Fruit fly (Drosophila melanogaster) whole organism, embryonic: ENCODE results near the gene CG45544.

Source experiments
- Bdp1 ChIP-seq: fragments of 200-800 bp; sonication (Bioruptor generic); optimal IDR thresholded peaks from 3 replicates; lab custom pipeline; 2016; ENCODE audit warnings: missing biosample characterization, missing genetic modification characterization
- Blimp-1 ChIP-seq: fragments of 200-800 bp; sonication (Bioruptor generic); optimal IDR thresholded peaks from 3 replicates; lab custom pipeline; 2018; ENCODE audit warnings: missing biosample characterization, missing genetic modification characterization, mild to moderate bottlenecking, moderate library complexity, missing genetic modification reagents
- CG10147 ChIP-seq: fragments of 200-800 bp; sonication (Bioruptor generic); optimal IDR thresholded peaks from 2 replicates; lab custom pipeline; 2019; ENCODE audit warnings: missing biosample characterization, mild to moderate bottlenecking, missing genetic modification characterization, moderate library complexity
- CG10979 ChIP-seq: fragments of 200-800 bp; sonication (Bioruptor generic); optimal IDR thresholded peaks from 2 replicates; lab custom pipeline; 2018; ENCODE audit warnings: missing biosample characterization, mild to moderate bottlenecking, missing genetic modification characterization, moderate library complexity
- CG11093 ChIP-seq: fragments of 200-800 bp; sonication (Bioruptor generic); IDR thresholded peaks from 3 replicates; pipeline ENCODE4 v1.3.6; 2022; ENCODE audit warnings: missing biosample characterization, missing genetic modification characterization
- CG11247 ChIP-seq: fragments of 200-800 bp; sonication (Bioruptor generic); IDR thresholded peaks from 2 replicates; pipeline ENCODE4 v1.3.6; 2022; ENCODE audit warnings: missing biosample characterization, missing genetic modification characterization
- CG11696 ChIP-seq: fragments of 200-800 bp; sonication (Bioruptor generic); IDR thresholded peaks from 2 replicates; pipeline ENCODE4 v1.3.6; 2022; ENCODE audit warnings: missing biosample characterization, missing genetic modification characterization
- CG15073 ChIP-seq: fragments of 200-800 bp; sonication (Bioruptor generic); optimal IDR thresholded peaks from 2 replicates; lab custom pipeline; 2016; ENCODE audit warnings: missing biosample characterization, missing genetic modification characterization
- CG1529 ChIP-seq: fragments of 200-800 bp; sonication (Bioruptor generic); optimal IDR thresholded peaks from 3 replicates; lab custom pipeline; 2018; ENCODE audit warnings: missing biosample characterization, missing genetic modification characterization
- CG1602 ChIP-seq: fragments of 200-800 bp; sonication (Bioruptor generic); optimal IDR thresholded peaks from 3 replicates; lab custom pipeline; 2016; ENCODE audit warnings: missing biosample characterization, missing genetic modification characterization
- CG1603 ChIP-seq: fragments of 200-800 bp; sonication (Bioruptor generic); optimal IDR thresholded peaks from 2 replicates; lab custom pipeline; 2019; ENCODE audit warnings: missing biosample characterization, mild to moderate bottlenecking, missing genetic modification characterization, moderate library complexity
- CG16779 ChIP-seq: fragments of 200-800 bp; sonication (Bioruptor generic); IDR thresholded peaks from 2 replicates; pipeline ENCODE4 v1.3.6; 2022; ENCODE audit warnings: missing biosample characterization, missing genetic modification characterization
- CG17568 ChIP-seq: fragments of 200-800 bp; sonication (Bioruptor generic); optimal IDR thresholded peaks from 2 replicates; lab custom pipeline; 2018; ENCODE audit warnings: missing biosample characterization, mild to moderate bottlenecking, missing genetic modification characterization, moderate library complexity
- CG17802 ChIP-seq: fragments of 200-800 bp; sonication (Bioruptor generic); optimal IDR thresholded peaks from 2 replicates; lab custom pipeline; 2018; ENCODE audit warnings: missing biosample characterization, mild to moderate bottlenecking, missing genetic modification characterization, moderate library complexity
- CG17829 ChIP-seq: fragments of 200-800 bp; optimal IDR thresholded peaks from 2 replicates; lab custom pipeline; 2019; ENCODE audit warnings: missing biosample characterization, mild to moderate bottlenecking, missing genetic modification characterization, moderate library complexity
- CG17912 ChIP-seq: fragments of 200-800 bp; sonication (Bioruptor generic); optimal IDR thresholded peaks from 2 replicates; lab custom pipeline; 2018; ENCODE audit warnings: missing biosample characterization, mild to moderate bottlenecking, missing genetic modification characterization
- CG18764 ChIP-seq: fragments of 200-800 bp; sonication (Bioruptor generic); optimal IDR thresholded peaks from 3 replicates; lab custom pipeline; 2016; ENCODE audit warnings: missing biosample characterization, missing genetic modification characterization
- CG2875 ChIP-seq: fragments of 200-800 bp; sonication (Bioruptor generic); optimal IDR thresholded peaks from 2 replicates; lab custom pipeline; 2017; ENCODE audit warnings: missing biosample characterization, mild to moderate bottlenecking, missing genetic modification characterization, missing genetic modification reagents
- CG3163 ChIP-seq: fragments of 200-800 bp; sonication (Bioruptor generic); optimal IDR thresholded peaks from 3 replicates; lab custom pipeline; 2016; ENCODE audit warnings: missing biosample characterization, missing genetic modification characterization
- CG32772 ChIP-seq: fragments of 200-800 bp; sonication (Bioruptor generic); IDR thresholded peaks from 2 replicates; pipeline ENCODE4 v1.3.6; 2022; ENCODE audit warnings: missing biosample characterization, missing genetic modification characterization
- CG4820 ChIP-seq: fragments of 200-800 bp; sonication (Bioruptor generic); optimal IDR thresholded peaks from 3 replicates; lab custom pipeline; 2016; ENCODE audit warnings: missing biosample characterization, missing genetic modification characterization
- CG6175 ChIP-seq: fragments of 200-800 bp; sonication (Bioruptor generic); IDR thresholded peaks from 3 replicates; pipeline ENCODE4 v1.3.6; 2022; ENCODE audit warnings: missing biosample characterization, missing genetic modification characterization
- CG6689 ChIP-seq: fragments of 200-800 bp; sonication (Bioruptor generic); IDR thresholded peaks from 2 replicates; pipeline ENCODE4 v1.3.6; 2022; ENCODE audit warnings: missing biosample characterization, missing genetic modification characterization
- Camta ChIP-seq: fragments of 200-800 bp; sonication (Bioruptor generic); optimal IDR thresholded peaks from 2 replicates; lab custom pipeline; 2016; ENCODE audit warnings: missing biosample characterization, missing genetic modification characterization
- Dek ChIP-seq: fragments of 200-800 bp; sonication (Bioruptor generic); optimal IDR thresholded peaks from 3 replicates; lab custom pipeline; 2019; ENCODE audit warnings: missing biosample characterization, mild to moderate bottlenecking, missing genetic modification characterization, moderate library complexity
- Dip2 ChIP-seq: fragments of 200-800 bp; sonication (Bioruptor generic); IDR thresholded peaks from 2 replicates; pipeline ENCODE4 v1.3.6; 2022; ENCODE audit warnings: missing biosample characterization, missing genetic modification characterization
- Drgx ChIP-seq: fragments of 200-800 bp; sonication (Bioruptor generic); IDR thresholded peaks from 2 replicates; pipeline ENCODE4 v1.3.6; 2022; ENCODE audit warnings: missing biosample characterization, missing genetic modification characterization
- Eip74EF ChIP-seq, 2 experiments: fragments of 200-800 bp in 1 of 2; fragments of >200 bp in 1 of 2; sonication (Bioruptor generic) in 1 of 2; optimal IDR thresholded peaks; 2 replicates each; lab custom pipeline; 2017 to 2019; ENCODE audit warnings: missing biosample characterization in 2 of 2, missing genetic modification characterization in 2 of 2, mild to moderate bottlenecking in 1 of 2, moderate library complexity in 1 of 2
- Hmx ChIP-seq: fragments of 200-800 bp; sonication (Bioruptor generic); optimal IDR thresholded peaks from 2 replicates; lab custom pipeline; 2016; ENCODE audit warnings: missing biosample characterization, missing genetic modification characterization
- Hr3 ChIP-seq: fragments of 200-800 bp; sonication (Bioruptor generic); optimal IDR thresholded peaks from 3 replicates; lab custom pipeline; 2016; ENCODE audit warnings: missing biosample characterization, missing genetic modification characterization
- Oli ChIP-seq: fragments of 200-800 bp; sonication (Bioruptor generic); optimal IDR thresholded peaks from 2 replicates; lab custom pipeline; 2018; ENCODE audit warnings: missing biosample characterization, mild to moderate bottlenecking, missing genetic modification characterization, moderate library complexity
- PHDP ChIP-seq: fragments of 200-800 bp; sonication (Bioruptor generic); optimal IDR thresholded peaks from 3 replicates; lab custom pipeline; 2018; ENCODE audit warnings: missing biosample characterization, mild to moderate bottlenecking, missing genetic modification characterization, moderate library complexity
- Ptx1 ChIP-seq: fragments of 200-800 bp; sonication (Bioruptor generic); IDR thresholded peaks from 2 replicates; pipeline ENCODE4 v1.3.6; 2022; ENCODE audit warnings: missing biosample characterization, missing genetic modification characterization
- Side ChIP-seq: fragments of 200-800 bp; sonication (Bioruptor generic); optimal IDR thresholded peaks from 2 replicates; lab custom pipeline; 2016; ENCODE audit warnings: missing biosample characterization, missing genetic modification characterization
- Trl ChIP-seq, 3 experiments: fragments of >200 bp in 2 of 3; fragments of 200-800 bp in 1 of 3; sonication (Bioruptor generic) in 1 of 3; optimal IDR thresholded peaks; 2 replicates in 1 of 3; 3 replicates in 2 of 3; lab custom pipeline; 2016 to 2017; ENCODE audit warnings: missing biosample characterization in 1 of 3, missing genetic modification characterization in 1 of 3
- bbx ChIP-seq: fragments of 200-800 bp; sonication (Bioruptor generic); IDR thresholded peaks from 2 replicates; pipeline ENCODE4 v1.3.6; 2022; ENCODE audit warnings: missing biosample characterization, missing genetic modification characterization; ENCODE audit not compliant: partially characterized antibody
- br ChIP-seq: fragments of >200 bp; optimal IDR thresholded peaks from 2 replicates; lab custom pipeline; 2017
- bsh ChIP-seq, 2 experiments: fragments of 200-800 bp; sonication (Bioruptor generic); optimal IDR thresholded peaks; 2 replicates each; lab custom pipeline; 2017 to 2018; ENCODE audit warnings: mild to moderate bottlenecking in 2 of 2, missing biosample characterization in 2 of 2, missing genetic modification characterization in 2 of 2, moderate library complexity in 1 of 2
- cato ChIP-seq: fragments of 200-800 bp; sonication (Bioruptor generic); optimal IDR thresholded peaks from 2 replicates; lab custom pipeline; 2016; ENCODE audit warnings: missing biosample characterization, missing genetic modification characterization, borderline replicate concordance
- chm ChIP-seq: fragments of 200-800 bp; sonication (Bioruptor generic); IDR thresholded peaks from 2 replicates; pipeline ENCODE4 v1.3.6; 2022; ENCODE audit warnings: missing biosample characterization, missing genetic modification characterization
- dysf ChIP-seq: fragments of 200-800 bp; sonication (Bioruptor generic); IDR thresholded peaks from 3 replicates; pipeline ENCODE4 v1.3.6; 2022; ENCODE audit warnings: missing biosample characterization, missing genetic modification characterization
- exex ChIP-seq: fragments of 200-800 bp; sonication (Bioruptor generic); optimal IDR thresholded peaks from 4 replicates; lab custom pipeline; 2018; ENCODE audit warnings: missing biosample characterization, mild to moderate bottlenecking, missing genetic modification characterization, moderate library complexity
- fd102C ChIP-seq: fragments of 200-800 bp; sonication (Bioruptor generic); optimal IDR thresholded peaks from 2 replicates; lab custom pipeline; 2018; ENCODE audit warnings: missing biosample characterization, mild to moderate bottlenecking, missing genetic modification characterization, moderate library complexity
- ftz-f1 ChIP-seq: fragments of 200-800 bp; sonication (Bioruptor generic); optimal IDR thresholded peaks from 2 replicates; lab custom pipeline; 2016; ENCODE audit warnings: missing biosample characterization, missing genetic modification characterization
- hb ChIP-seq: fragments of 200-800 bp; sonication (Bioruptor generic); IDR thresholded peaks from 3 replicates; pipeline ENCODE4 v1.3.6; 2022; ENCODE audit warnings: missing biosample characterization, missing genetic modification characterization; ENCODE audit not compliant: partially characterized antibody
- jumu ChIP-seq: fragments of 200-800 bp; sonication (Bioruptor generic); optimal IDR thresholded peaks from 3 replicates; lab custom pipeline; 2016; ENCODE audit warnings: missing biosample characterization, missing genetic modification characterization
- slbo ChIP-seq: fragments of 200-800 bp; sonication (Bioruptor generic); IDR thresholded peaks from 2 replicates; pipeline ENCODE4 v1.3.6; 2022; ENCODE audit warnings: missing biosample characterization, missing genetic modification characterization
- trh ChIP-seq: fragments of 200-800 bp; sonication (Bioruptor generic); optimal IDR thresholded peaks from 2 replicates; lab custom pipeline; 2016; ENCODE audit warnings: missing biosample characterization, missing genetic modification characterization
- twi ChIP-seq: fragments of 200-800 bp; optimal IDR thresholded peaks from 2 replicates; lab custom pipeline; 2019; ENCODE audit warnings: missing biosample characterization, mild to moderate bottlenecking, missing genetic modification characterization, moderate library complexity
- zfh1 ChIP-seq: fragments of 200-800 bp; sonication (Bioruptor generic); IDR thresholded peaks from 3 replicates; pipeline ENCODE4 v1.3.6; 2022; ENCODE audit warnings: missing biosample characterization, missing genetic modification characterization

Gene CG45544

DNA sequence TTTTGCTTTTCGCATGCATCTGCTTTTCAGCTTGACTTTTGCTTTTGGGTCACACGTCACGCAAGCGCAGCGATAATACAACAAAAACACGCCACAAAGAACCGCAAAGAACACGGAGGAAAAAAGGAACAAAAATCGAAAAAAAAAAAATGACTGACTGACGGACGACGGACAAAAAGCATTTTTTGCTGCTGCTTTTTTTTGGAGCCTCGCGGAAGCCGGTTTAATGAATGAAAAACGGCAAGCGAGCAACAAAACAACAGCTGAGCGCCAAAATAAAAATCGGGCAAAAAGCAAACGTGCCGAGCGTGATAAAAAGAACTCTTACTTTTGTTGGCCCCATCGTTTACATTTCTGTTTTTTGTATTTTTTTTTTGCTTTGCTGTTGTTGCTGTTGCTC lies 1.9 kb upstream of the CG45544 start (continued):
- TF ChIP-seq Blimp-1 (GFP tag; lab: Kevin White, UChicago): peak; percentile 72
- TF ChIP-seq exex (tag; lab: Kevin White, UChicago): no peak
- TF ChIP-seq CG32772 (GFP tag; lab: Robert Waterston, UW): no peak
- TF ChIP-seq CG3163 (GFP tag; lab: Kevin White, UChicago): no peak
- no peak for TF ChIP-seq CG10147 (GFP tag; lab: Kevin White, UChicago)
- no peak for TF ChIP-seq Dip2 (GFP tag; lab: Robert Waterston, UW)
- TF ChIP-seq CG11093 (GFP tag; lab: Robert Waterston, UW): no peak
- no peak for TF ChIP-seq twi (tag; lab: Kevin White, UChicago)
- no peak for TF ChIP-seq CG15073 (GFP tag; lab: Kevin White, UChicago)
- no peak for TF ChIP-seq CG2875 (GFP tag; lab: Kevin White, UChicago)
- TF ChIP-seq PHDP (tag; lab: Kevin White, UChicago): no peak
- no peak for TF ChIP-seq Bdp1 (GFP tag; lab: Kevin White, UChicago)
- TF ChIP-seq CG17912: no peak
- no peak for TF ChIP-seq CG1602 (GFP tag; lab: Kevin White, UChicago)
- TF ChIP-seq Hmx (GFP tag; lab: Kevin White, UChicago): no peak
- no peak for TF ChIP-seq CG16779
- no peak for TF ChIP-seq CG17802 (tag; lab: Kevin White, UChicago)
- TF ChIP-seq CG10979 (tag; lab: Kevin White, UChicago): no peak
- no peak for TF ChIP-seq chm (GFP tag; lab: Robert Waterston, UW)
- no peak for TF ChIP-seq Ptx1 (GFP tag; lab: Robert Waterston, UW)
- TF ChIP-seq zfh1 (GFP tag; lab: Robert Waterston, UW): no peak
- TF ChIP-seq CG1603 (tag; lab: Kevin White, UChicago): no peak
- peak; percentile 24; the same call in 1 of the 2 replicates for TF ChIP-seq Drgx (GFP tag; lab: Robert Waterston, UW)
- TF ChIP-seq CG4820 (GFP tag; lab: Kevin White, UChicago): no peak
- no peak for TF ChIP-seq CG1529 (GFP tag; lab: Kevin White, UChicago)
- TF ChIP-seq CG17829 (tag; lab: Kevin White, UChicago): no peak
- no peak for TF ChIP-seq ftz-f1
- TF ChIP-seq bsh (GFP tag; optimal IDR thresholded peaks at IDR 0.05; lab: Kevin White, UChicago): peak in 1 of 2 experiments; percentile 9
- no peak for TF ChIP-seq cato (GFP tag; lab: Kevin White, UChicago)
- TF ChIP-seq Camta: no peak
- TF ChIP-seq fd102C (GFP tag; lab: Kevin White, UChicago): no peak
- TF ChIP-seq CG11696 (GFP tag; lab: Robert Waterston, UW): no peak

- TF ChIP-seq Trl (optimal IDR thresholded peaks at IDR 0.05; lab: Kevin White, UChicago) (peak; percentile 49 to 58), Trl (GFP tag; optimal IDR thresholded peaks at IDR 0.05; lab: Kevin White, UChicago) (no peak), slbo (GFP tag; lab: Robert Waterston, UW) (no peak), CG18764 (GFP tag; lab: Kevin White, UChicago) (no peak), Dek (tag; lab: Kevin White, UChicago) (no peak), dysf (GFP tag; lab: Robert Waterston, UW) (no peak), CG11247 (GFP tag; lab: Robert Waterston, UW) (no peak), hb (GFP tag; lab: Robert Waterston, UW) (no peak), jumu (GFP tag; lab: Kevin White, UChicago) (no peak), CG10979 (tag; lab: Kevin White, UChicago) (peak; percentile 24), Oli (tag; lab: Kevin White, UChicago) (no peak), bbx (GFP tag; lab: Robert Waterston, UW) (0 out of 2 replicates have a peak, but pooled peaks have one; percentile 40), br (lab: Kevin White, UChicago) (no peak), CG6689 (GFP tag; lab: Robert Waterston, UW) (no peak), Eip74EF (GFP tag; optimal IDR thresholded peaks at IDR 0.05; lab: Kevin White, UChicago) (no peak), Side (peak; percentile 17), trh (no peak), CG17568 (GFP tag; lab: Kevin White, UChicago) (peak; percentile 30), CG6175 (GFP tag; lab: Robert Waterston, UW) (no peak), Hr3 (GFP tag; lab: Kevin White, UChicago) (no peak)
These were observed 921 bp upstream of the CG45544 start, which contains the start of gene stg for dm6 chr3R:29255166-29255962. Gene stg, minus strand, starts transcription at chr3R:29255800.
